Worm (Caenorhabditis elegans) whole organism, L4/young adult: ENCODE results near the gene fbxa-170.

ENCODE experiments used
- W03F9.2 ChIP-seq: fragments of 150-350 bp; optimal IDR thresholded peaks from 2 replicates; lab custom pipeline; 2014; ENCODE audit warnings: missing biosample characterization, missing genetic modification characterization
- him-1 ChIP-seq: sonication (generic microtip); optimal IDR thresholded peaks from 2 replicates; lab custom pipeline; 2016; ENCODE audit warnings: missing genotype, missing genetic modification reagents, missing genetic modification characterization, missing compliant biosample characterization

DNA sequence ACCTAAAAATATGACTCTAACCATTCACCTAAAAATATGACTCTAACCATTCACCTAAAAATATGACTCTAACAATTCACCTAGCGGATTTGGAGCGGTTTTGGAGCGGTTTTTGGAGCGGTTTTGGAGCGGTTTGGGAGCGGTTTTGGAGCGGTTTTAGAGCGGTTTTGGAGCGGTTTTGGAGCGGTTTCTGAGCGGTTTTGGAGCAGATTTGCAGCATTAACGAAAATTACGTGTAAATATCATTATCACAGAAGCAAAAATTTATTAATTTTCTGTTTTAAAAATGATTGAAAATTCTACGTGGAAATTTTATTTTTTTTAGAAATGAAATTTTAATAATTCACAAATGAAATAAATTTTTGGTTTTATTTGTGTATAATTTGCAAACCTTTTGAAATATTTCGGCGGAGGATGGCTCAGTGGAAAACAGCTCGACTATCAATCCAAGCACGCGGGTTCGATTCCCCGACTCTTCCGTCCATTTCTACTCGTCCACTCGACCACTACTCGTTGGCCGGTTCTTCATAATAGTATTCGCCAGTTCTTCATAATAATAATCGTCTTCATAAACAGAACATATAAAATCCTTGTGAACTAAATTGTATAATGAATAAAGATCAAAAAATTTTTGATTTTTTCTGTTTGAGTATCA is 34.4 kb downstream of the fbxa-170 start:
- TF ChIP-seq him-1 (tag; lab: Kevin White, UChicago) = no peak
- no peak for TF ChIP-seq W03F9.2
